Worm (Caenorhabditis elegans) whole organism, L4 larva: ENCODE data around the gene F49C12.2.
A peak's percentile ranks its signal among the peaks of the same experiment; 100 is the strongest.

Experiments
- D1046.2 ChIP-seq: fragments of 200-800 bp; sonication (Bioruptor generic); IDR thresholded peaks from 2 replicates; pipeline ENCODE4 v1.3.6; 2022; ENCODE audit warnings: missing genetic modification characterization, missing compliant biosample characterization
- F26F4.8 ChIP-seq: fragments of 200-800 bp; sonication (Bioruptor generic); conservative IDR thresholded peaks from 2 replicates; pipeline ENCODE4 v1.3.6; 2022; ENCODE audit warnings: missing genetic modification characterization, missing compliant biosample characterization
- F44E2.7 ChIP-seq: fragments of 200-800 bp; sonication (Bioruptor generic); IDR thresholded peaks from 2 replicates; pipeline ENCODE4 v2.1.2; 2022; ENCODE audit warnings: missing genetic modification characterization, missing compliant biosample characterization
- F49E8.2 ChIP-seq: sonication (generic microtip); optimal IDR thresholded peaks from 2 replicates; lab custom pipeline; 2016; ENCODE audit warnings: missing compliant biosample characterization, mild to moderate bottlenecking, missing genetic modification characterization, borderline replicate concordance
- R02D3.7 ChIP-seq: fragments of 150-350 bp; sonication (generic microtip); optimal IDR thresholded peaks from 3 replicates; lab custom pipeline; 2014; ENCODE audit warnings: missing biosample characterization, missing genetic modification characterization
- T20F7.1 ChIP-seq: fragments of 200-800 bp; sonication (Bioruptor generic); optimal IDR thresholded peaks from 2 replicates; lab custom pipeline; 2018; ENCODE audit warnings: mild to moderate bottlenecking, missing genetic modification characterization, missing compliant biosample characterization
- Y48G9A.11 ChIP-seq: fragments of 200-800 bp; sonication (Bioruptor generic); IDR thresholded peaks from 2 replicates; pipeline ENCODE4 v1.3.6; 2022; ENCODE audit warnings: missing genetic modification reagents, missing genetic modification characterization, missing compliant biosample characterization
- Y75B8A.6 ChIP-seq: fragments of 200-800 bp; sonication (Bioruptor generic); IDR thresholded peaks from 2 replicates; pipeline ENCODE4 v1.3.6; 2022; ENCODE audit warnings: missing genetic modification reagents, missing genetic modification characterization, missing compliant biosample characterization
- aha-1 ChIP-seq: fragments of 150-350 bp; peaks from one replicate; lab custom pipeline; 2014; ENCODE audit warnings: missing biosample characterization, missing genetic modification characterization
- ceh-20 ChIP-seq: fragments of 200-800 bp; sonication (Bioruptor generic); IDR thresholded peaks from 2 replicates; pipeline ENCODE4 v1.3.6; 2022; ENCODE audit warnings: missing genetic modification reagents, missing genetic modification characterization, missing compliant biosample characterization
- ceh-28 ChIP-seq: fragments of 150-350 bp; optimal IDR thresholded peaks from 2 replicates; lab custom pipeline; 2014; ENCODE audit warnings: missing biosample characterization, missing genetic modification reagents, missing genetic modification characterization
- ceh-44 ChIP-seq: fragments of 200-800 bp; sonication (Bioruptor generic); IDR thresholded peaks from 2 replicates; pipeline ENCODE4 v1.3.6; 2022; ENCODE audit warnings: missing genetic modification reagents, missing genetic modification characterization, missing compliant biosample characterization
- ceh-62 ChIP-seq: sonication (generic microtip); optimal IDR thresholded peaks from 2 replicates; lab custom pipeline; 2017; ENCODE audit warnings: missing biosample characterization, missing genetic modification characterization
- cey-2 ChIP-seq: sonication (generic microtip); optimal IDR thresholded peaks from 3 replicates; lab custom pipeline; 2017; ENCODE audit warnings: missing genetic modification characterization, mild to moderate bottlenecking, missing compliant biosample characterization, antibody characterized with exemption, borderline replicate concordance; ENCODE audit not compliant: insufficient read depth
- daf-12 ChIP-seq: fragments of 150-350 bp; optimal IDR thresholded peaks from 2 replicates; lab custom pipeline; 2014; ENCODE audit warnings: missing biosample characterization, missing genetic modification reagents, missing genetic modification characterization
- dmd-6 ChIP-seq: fragments of 200-800 bp; sonication (Bioruptor generic); IDR thresholded peaks from 2 replicates; pipeline ENCODE4 v1.3.6; 2022; ENCODE audit warnings: missing genetic modification reagents, missing genetic modification characterization, missing compliant biosample characterization
- dmd-8 ChIP-seq: fragments of 200-800 bp; sonication (Bioruptor generic); IDR thresholded peaks from 2 replicates; pipeline ENCODE4 v1.3.6; 2022; ENCODE audit warnings: missing genetic modification characterization, missing compliant biosample characterization
- dpl-1 ChIP-seq: fragments of 150-350 bp; optimal IDR thresholded peaks from 2 replicates; lab custom pipeline; 2014; ENCODE audit warnings: missing biosample characterization, missing genetic modification reagents, missing genetic modification characterization
- duxl-1 ChIP-seq: sonication (generic microtip); optimal IDR thresholded peaks from 2 replicates; lab custom pipeline; 2016; ENCODE audit warnings: mild to moderate bottlenecking, missing genetic modification characterization, moderate library complexity, missing compliant biosample characterization; ENCODE audit not compliant: poor library complexity
- egl-27 ChIP-seq: sonication (generic microtip); optimal IDR thresholded peaks from 3 replicates; lab custom pipeline; 2017; ENCODE audit warnings: missing biosample characterization, missing genetic modification reagents, missing genetic modification characterization
- egl-43 ChIP-seq: fragments of 200-800 bp; sonication (Bioruptor generic); IDR thresholded peaks from 2 replicates; pipeline ENCODE4 v1.3.6; 2022; ENCODE audit warnings: missing genetic modification reagents, missing genetic modification characterization, missing compliant biosample characterization
- fkh-10 ChIP-seq: fragments of 150-350 bp; optimal IDR thresholded peaks from 2 replicates; lab custom pipeline; 2014; ENCODE audit warnings: missing biosample characterization, missing genetic modification reagents, missing genetic modification characterization
- fos-1 ChIP-seq: fragments of 150-350 bp; optimal IDR thresholded peaks from 2 replicates; lab custom pipeline; 2014; ENCODE audit warnings: missing biosample characterization, missing genetic modification characterization
- gei-8 ChIP-seq: fragments of 200-800 bp; sonication (Bioruptor generic); optimal IDR thresholded peaks from 2 replicates; lab custom pipeline; 2018; ENCODE audit warnings: mild to moderate bottlenecking, missing genetic modification characterization, missing compliant biosample characterization
- jun-1 ChIP-seq: fragments of 150-350 bp; optimal IDR thresholded peaks from 2 replicates; lab custom pipeline; 2014; ENCODE audit warnings: missing biosample characterization, missing genetic modification reagents, missing genetic modification characterization
- lin-15B ChIP-seq: fragments of 150-350 bp; sonication (generic microtip); optimal IDR thresholded peaks from 3 replicates; lab custom pipeline; 2014; ENCODE audit warnings: missing biosample characterization, missing genetic modification characterization
- lin-38 ChIP-seq: fragments of 200-800 bp; sonication (Bioruptor generic); IDR thresholded peaks from 2 replicates; pipeline ENCODE4 v1.3.6; 2022; ENCODE audit warnings: missing genetic modification reagents, missing genetic modification characterization, missing compliant biosample characterization
- lsy-2 ChIP-seq, 2 experiments: fragments of 150-350 bp in 1 of 2; sonication (generic microtip) in 1 of 2; optimal IDR thresholded peaks; 2 replicates each; lab custom pipeline; 2014 to 2017; ENCODE audit warnings: missing biosample characterization in 2 of 2, missing genetic modification characterization in 2 of 2
- madf-5 ChIP-seq, 2 experiments: fragments of 200-800 bp; sonication (Bioruptor generic); IDR thresholded peaks; 2 replicates each; pipeline ENCODE4 v1.3.6; 2022; ENCODE audit warnings: missing compliant biosample characterization in 2 of 2, missing genetic modification characterization in 2 of 2
- mdl-1 ChIP-seq, 2 experiments: fragments of 150-350 bp in 1 of 2; sonication (generic microtip) in 1 of 2; optimal IDR thresholded peaks; 2 replicates each; lab custom pipeline; 2014 to 2017; ENCODE audit warnings: missing biosample characterization in 2 of 2, missing genetic modification characterization in 2 of 2
- mdt-29 ChIP-seq: fragments of 200-800 bp; sonication (Bioruptor generic); IDR thresholded peaks from 2 replicates; pipeline ENCODE4 v1.3.6; 2022; ENCODE audit warnings: missing genetic modification reagents, missing genetic modification characterization, missing compliant biosample characterization
- mxl-2 ChIP-seq: fragments of 200-800 bp; sonication (Bioruptor generic); conservative IDR thresholded peaks from 2 replicates; pipeline ENCODE4 v1.3.6; 2022; ENCODE audit warnings: missing genetic modification reagents, missing genetic modification characterization, missing compliant biosample characterization
- nhr-10 ChIP-seq: fragments of 150-350 bp; optimal IDR thresholded peaks from 2 replicates; lab custom pipeline; 2014; ENCODE audit warnings: missing biosample characterization, missing genetic modification characterization
- nhr-102 ChIP-seq: sonication (generic microtip); optimal IDR thresholded peaks from 2 replicates; lab custom pipeline; 2016; ENCODE audit warnings: mild to moderate bottlenecking, missing genetic modification characterization, moderate library complexity, missing compliant biosample characterization
- nhr-42 ChIP-seq: fragments of 200-800 bp; sonication (Bioruptor generic); IDR thresholded peaks from 2 replicates; pipeline ENCODE4 v1.3.6; 2022; ENCODE audit warnings: missing genetic modification characterization, missing compliant biosample characterization
- nhr-76 ChIP-seq: fragments of 150-350 bp; optimal IDR thresholded peaks from 2 replicates; lab custom pipeline; 2014; ENCODE audit warnings: missing biosample characterization, missing genetic modification characterization
- pha-4 ChIP-seq, 2 experiments: fragments of 150-350 bp in 1 of 2; fragments of 200-800 bp in 1 of 2; sonication (Bioruptor generic) in 1 of 2; IDR thresholded peaks in 1 of 2; optimal IDR thresholded peaks in 1 of 2; 2 replicates each; pipeline versions ENCODE4 v1.3.6 to Lab custom; 2014 to 2022; ENCODE audit warnings: missing genetic modification characterization in 2 of 2, missing genetic modification reagents in 2 of 2, missing biosample characterization in 1 of 2, missing compliant biosample characterization in 1 of 2
- pqm-1 ChIP-seq: sonication (generic microtip); optimal IDR thresholded peaks from 2 replicates; lab custom pipeline; 2017; ENCODE audit warnings: missing biosample characterization, missing genetic modification characterization
- sdz-12 ChIP-seq: fragments of 200-800 bp; sonication (Bioruptor generic); optimal IDR thresholded peaks from 2 replicates; lab custom pipeline; 2018; ENCODE audit warnings: mild to moderate bottlenecking, missing genetic modification characterization, missing compliant biosample characterization
- set-16 ChIP-seq: fragments of 200-800 bp; sonication (Bioruptor generic); IDR thresholded peaks from 2 replicates; pipeline ENCODE4 v1.3.6; 2022; ENCODE audit warnings: missing genetic modification reagents, missing genetic modification characterization, missing compliant biosample characterization
- snpc-1.2 ChIP-seq: fragments of 200-800 bp; sonication (Bioruptor generic); IDR thresholded peaks from 2 replicates; pipeline ENCODE4 v1.3.6; 2022; ENCODE audit warnings: missing genetic modification reagents, missing genetic modification characterization, missing compliant biosample characterization
- snpc-4 ChIP-seq: fragments of 150-350 bp; optimal IDR thresholded peaks from 2 replicates; lab custom pipeline; 2014; ENCODE audit warnings: missing biosample characterization, missing genetic modification characterization
- spr-1 ChIP-seq: sonication (generic microtip); optimal IDR thresholded peaks from 2 replicates; lab custom pipeline; 2016; ENCODE audit warnings: mild to moderate bottlenecking, missing genetic modification characterization, missing compliant biosample characterization
- tag-97 ChIP-seq: fragments of 200-800 bp; sonication (Bioruptor generic); IDR thresholded peaks from 2 replicates; pipeline ENCODE4 v1.3.6; 2022; ENCODE audit warnings: missing genetic modification characterization, missing compliant biosample characterization
- unc-130 ChIP-seq: sonication (generic microtip); optimal IDR thresholded peaks from 2 replicates; lab custom pipeline; 2016; ENCODE audit warnings: missing genetic modification reagents, missing genetic modification characterization, missing compliant biosample characterization
- unc-39 ChIP-seq: sonication (generic microtip); optimal IDR thresholded peaks from 2 replicates; lab custom pipeline; 2017; ENCODE audit warnings: missing biosample characterization, missing genetic modification characterization
- vab-7 ChIP-seq: fragments of 200-800 bp; sonication (Bioruptor generic); IDR thresholded peaks from 2 replicates; pipeline ENCODE4 v1.3.6; 2022; ENCODE audit warnings: missing genetic modification reagents, missing genetic modification characterization, missing compliant biosample characterization
- zfp-2 ChIP-seq: sonication (generic microtip); optimal IDR thresholded peaks from 2 replicates; lab custom pipeline; 2016; ENCODE audit warnings: mild to moderate bottlenecking, missing genetic modification characterization, missing compliant biosample characterization
- zfp-3 ChIP-seq: fragments of 200-800 bp; sonication (Bioruptor generic); conservative IDR thresholded peaks from 2 replicates; pipeline ENCODE4 v1.3.6; 2022; ENCODE audit warnings: missing genetic modification reagents, missing genetic modification characterization, missing compliant biosample characterization
- zip-2 ChIP-seq: fragments of 150-350 bp; optimal IDR thresholded peaks from 2 replicates; lab custom pipeline; 2014; ENCODE audit warnings: missing biosample characterization, missing genetic modification characterization

The F49C12.2 gene

ce11 chrIV:9321039-9321851, 22.2 kb upstream of the F49C12.2 start, which contains the start of the genes F49C12.12 and vha-17 (continued):
- TF ChIP-seq zfp-2 (tag; lab: Kevin White, UChicago) = no peak
- TF ChIP-seq Y75B8A.6 (GFP tag; lab: Robert Waterston, UW) = no peak
- TF ChIP-seq tag-97 (GFP tag; lab: Robert Waterston, UW) = no peak
- no peak for TF ChIP-seq fkh-10 (GFP tag; lab: Kevin White, UChicago)
- TF ChIP-seq daf-12 = no peak
- no peak for TF ChIP-seq nhr-10 (tag; lab: Kevin White, UChicago)
- TF ChIP-seq dpl-1 (GFP tag; lab: Kevin White, UChicago) = peak; percentile 7
- TF ChIP-seq ceh-62 (tag; lab: Kevin White, UChicago) = no peak
- no peak for TF ChIP-seq nhr-42 (GFP tag; lab: Robert Waterston, UW)
- no peak for TF ChIP-seq F26F4.8
- TF ChIP-seq aha-1 (tag; lab: Kevin White, UChicago) = no peak
- no peak for TF ChIP-seq set-16 (GFP tag; lab: Robert Waterston, UW)
- TF ChIP-seq mxl-2 = no peak
- peak; percentile 51 for TF ChIP-seq dmd-6 (GFP tag; lab: Robert Waterston, UW)
- no peak for TF ChIP-seq zip-2 (tag; lab: Kevin White, UChicago)
- TF ChIP-seq D1046.2 (GFP tag; lab: Robert Waterston, UW) = no peak
- no peak for TF ChIP-seq zfp-3 (GFP tag; lab: Robert Waterston, UW)
- peak; percentile 33 for TF ChIP-seq pqm-1 (tag; lab: Kevin White, UChicago)
- peak; percentile 6 for TF ChIP-seq ceh-28 (tag; lab: Kevin White, UChicago)
- TF ChIP-seq Y48G9A.11 (GFP tag; lab: Robert Waterston, UW) = no peak
- no peak for TF ChIP-seq fos-1 (tag; lab: Kevin White, UChicago)
- TF ChIP-seq F49E8.2 = no peak
- TF ChIP-seq mdl-1 (tag; optimal IDR thresholded peaks at IDR 0.05; lab: Kevin White, UChicago) = no peak
- TF ChIP-seq gei-8 = no peak
- TF ChIP-seq lin-38 (GFP tag; lab: Robert Waterston, UW) = peak; percentile 26; the same call in 1 of the 2 replicates
- TF ChIP-seq sdz-12 (GFP tag; lab: Kevin White, UChicago) = no peak
- no peak for TF ChIP-seq snpc-4
- no peak for TF ChIP-seq cey-2 (tag; lab: Kevin White, UChicago)
- no peak for TF ChIP-seq nhr-76
- TF ChIP-seq unc-130 (GFP tag; lab: Kevin White, UChicago) = no peak
- TF ChIP-seq duxl-1 (tag; lab: Kevin White, UChicago) = no peak
- no peak for TF ChIP-seq madf-5 (GFP tag; IDR thresholded peaks at IDR 0.05; lab: Robert Waterston, UW)
- TF ChIP-seq vab-7 = no peak
- TF ChIP-seq egl-27 = no peak
- TF ChIP-seq lsy-2 (tag; optimal IDR thresholded peaks at IDR 0.05; lab: Kevin White, UChicago) = peak in 1 of 2 experiments; percentile 56
- no peak for TF ChIP-seq F44E2.7
- no peak for TF ChIP-seq snpc-1.2 (GFP tag; lab: Robert Waterston, UW)
- no peak for TF ChIP-seq spr-1 (tag; lab: Kevin White, UChicago)
- TF ChIP-seq unc-39 = no peak
- TF ChIP-seq R02D3.7 (tag; lab: Kevin White, UChicago) = no peak
- TF ChIP-seq T20F7.1 (GFP tag; lab: Kevin White, UChicago) = peak; percentile 70
- no peak for TF ChIP-seq ceh-44 (GFP tag; lab: Robert Waterston, UW)
- TF ChIP-seq pha-4 (GFP tag; IDR thresholded peaks at IDR 0.05; lab: Robert Waterston, UW) = no peak
- no peak for TF ChIP-seq pha-4 (tag; optimal IDR thresholded peaks at IDR 0.05; lab: Kevin White, UChicago)
- TF ChIP-seq egl-43 (GFP tag; lab: Robert Waterston, UW) = no peak
- TF ChIP-seq lin-15B (tag; lab: Kevin White, UChicago) = no peak
- no peak for TF ChIP-seq jun-1 (tag; lab: Kevin White, UChicago)
- TF ChIP-seq mdt-29 = no peak
- TF ChIP-seq ceh-20 (GFP tag; lab: Robert Waterston, UW) = no peak
- no peak for TF ChIP-seq dmd-8 (GFP tag; lab: Robert Waterston, UW)
- no peak for TF ChIP-seq nhr-102 (tag; lab: Kevin White, UChicago)
